Worm (Caenorhabditis elegans) whole organism, L4/young adult: ENCODE data around the gene ZC53.2.

Experiments used
- dao-5 ChIP-seq: sonication (generic microtip); optimal IDR thresholded peaks from 2 replicates; lab custom pipeline; 2016; ENCODE audit warnings: missing genotype, missing genetic modification characterization, moderate library complexity, missing compliant biosample characterization
- him-1 ChIP-seq: sonication (generic microtip); optimal IDR thresholded peaks from 2 replicates; lab custom pipeline; 2016; ENCODE audit warnings: missing genotype, missing genetic modification reagents, missing genetic modification characterization, missing compliant biosample characterization

DNA sequence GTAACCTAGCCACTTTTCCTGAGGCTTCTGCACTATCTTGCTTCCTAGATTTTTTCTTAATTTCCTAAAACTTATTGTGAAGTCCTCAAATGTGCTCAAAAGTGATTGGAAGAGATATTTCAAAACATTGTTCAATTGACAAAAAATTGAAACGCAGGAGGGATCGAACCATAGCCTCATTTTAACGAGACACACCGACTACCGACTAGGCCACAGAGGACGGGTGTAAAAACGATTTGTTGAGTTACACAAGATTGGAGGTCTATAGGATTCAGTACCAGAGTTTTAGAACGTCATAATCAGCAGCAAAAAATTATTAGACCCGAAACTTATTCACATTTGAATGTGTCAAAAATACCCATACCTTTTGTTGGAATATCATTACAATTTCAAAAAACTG, 15.2 kb upstream of the ZC53.2 start:
- TF ChIP-seq dao-5 (tag; lab: Kevin White, UChicago) (no peak), him-1 (no peak)
